Fruit fly (Drosophila melanogaster) whole organism, wandering third instar larva: Measurements from ENCODE around the gene Rpn11.
A peak's percentile ranks its signal among the peaks of the same experiment; 100 is the strongest.

Experiments
- Abd-B ChIP-seq: fragments of >200 bp; optimal IDR thresholded peaks from 2 replicates; lab custom pipeline; 2017; ENCODE audit warnings: missing biosample characterization, missing genetic modification characterization
- CG32264 ChIP-seq: fragments of 200-800 bp; sonication (Bioruptor generic); optimal IDR thresholded peaks from 2 replicates; lab custom pipeline; 2016; ENCODE audit warnings: missing biosample characterization, missing genetic modification characterization
- CG9705 ChIP-seq: fragments of 200-800 bp; sonication (Bioruptor generic); optimal IDR thresholded peaks from 2 replicates; lab custom pipeline; 2018; ENCODE audit warnings: missing biosample characterization, mild to moderate bottlenecking, missing genetic modification characterization
- CrebA ChIP-seq: fragments of 200-800 bp; sonication (Bioruptor generic); optimal IDR thresholded peaks from 2 replicates; lab custom pipeline; 2016; ENCODE audit warnings: missing biosample characterization, mild to moderate bottlenecking, missing genetic modification characterization, borderline replicate concordance
- Dfd ChIP-seq: fragments of >200 bp; optimal IDR thresholded peaks from 2 replicates; lab custom pipeline; 2017; ENCODE audit warnings: missing biosample characterization, missing genetic modification characterization
- Dif ChIP-seq: fragments of 200-275, 200-300 bp; sonication (Bioruptor generic); optimal IDR thresholded peaks from 2 replicates; lab custom pipeline; 2018; ENCODE audit warnings: missing biosample characterization, missing genetic modification characterization; ENCODE audit not compliant: partially characterized antibody
- GATAd ChIP-seq: sonication (Bioruptor generic); optimal IDR thresholded peaks from 2 replicates; lab custom pipeline; 2016; ENCODE audit warnings: missing biosample characterization, missing genetic modification characterization
- HLH106 ChIP-seq: fragments of 200-800 bp; optimal IDR thresholded peaks from 3 replicates; lab custom pipeline; 2019; ENCODE audit warnings: missing biosample characterization, mild to moderate bottlenecking, missing genetic modification characterization, moderate library complexity
- Hnf4 ChIP-seq: fragments of 200-800 bp; sonication (Bioruptor generic); optimal IDR thresholded peaks from 2 replicates; lab custom pipeline; 2016; ENCODE audit warnings: missing biosample characterization, mild to moderate bottlenecking, missing genetic modification characterization
- Hr78 ChIP-seq: fragments of >200 bp; optimal IDR thresholded peaks from 2 replicates; lab custom pipeline; 2017; ENCODE audit warnings: missing biosample characterization, missing genetic modification characterization
- Hr83 ChIP-seq: fragments of 200-300 bp; sonication (Bioruptor generic); optimal IDR thresholded peaks from 2 replicates; lab custom pipeline; 2016; ENCODE audit warnings: missing biosample characterization, mild to moderate bottlenecking, missing genetic modification characterization, moderate library complexity; ENCODE audit not compliant: poor library complexity, severe bottlenecking
- Jra ChIP-seq: sonication (Bioruptor generic); optimal IDR thresholded peaks from 2 replicates; lab custom pipeline; 2016; ENCODE audit warnings: missing biosample characterization, missing genetic modification characterization
- Mio ChIP-seq: sonication (Bioruptor generic); optimal IDR thresholded peaks from 2 replicates; lab custom pipeline; 2016; ENCODE audit warnings: missing biosample characterization, missing genetic modification characterization
- Myc ChIP-seq: fragments of >200 bp; optimal IDR thresholded peaks from 2 replicates; lab custom pipeline; 2017
- N ChIP-seq: fragments of >200 bp; optimal IDR thresholded peaks from 2 replicates; lab custom pipeline; 2018; ENCODE audit warnings: missing biosample characterization, missing external identifiers, missing genetic modification characterization
- OdsH ChIP-seq: fragments of 200-800 bp; sonication (Bioruptor generic); optimal IDR thresholded peaks from 2 replicates; lab custom pipeline; 2016; ENCODE audit warnings: missing biosample characterization, mild to moderate bottlenecking, missing genetic modification characterization
- Rel ChIP-seq, 2 experiments: fragments of 200-800 bp; sonication (Bioruptor generic) in 1 of 2; optimal IDR thresholded peaks; 2 replicates in 1 of 2; 3 replicates in 1 of 2; lab custom pipeline; 2016 to 2019; ENCODE audit warnings: mild to moderate bottlenecking in 2 of 2, missing biosample characterization in 2 of 2, missing genetic modification characterization in 2 of 2, moderate library complexity in 1 of 2
- Sp1 ChIP-seq: fragments of 200-800 bp; sonication (Bioruptor generic); optimal IDR thresholded peaks from 3 replicates; lab custom pipeline; 2019; ENCODE audit warnings: missing biosample characterization, mild to moderate bottlenecking, missing genetic modification characterization, moderate library complexity
- Vsx2 ChIP-seq: fragments of 200-300, 225-300 bp; sonication (Bioruptor generic); optimal IDR thresholded peaks from 2 replicates; lab custom pipeline; 2018; ENCODE audit warnings: missing biosample characterization, missing genetic modification characterization; ENCODE audit not compliant: partially characterized antibody
- br ChIP-seq: fragments of 200-800 bp; sonication (Bioruptor generic); optimal IDR thresholded peaks from 2 replicates; lab custom pipeline; 2016; ENCODE audit warnings: missing biosample characterization, missing genetic modification characterization
- brk ChIP-seq: fragments of 200-800 bp; sonication (Bioruptor generic); optimal IDR thresholded peaks from 2 replicates; lab custom pipeline; 2016; ENCODE audit warnings: missing biosample characterization, mild to moderate bottlenecking, missing genetic modification characterization
- dl ChIP-seq, 2 experiments: fragments of 175-275, 200-275 bp in 1 of 2; fragments of 200-275 bp in 1 of 2; sonication (Bioruptor generic); optimal IDR thresholded peaks; lab custom pipeline; 2018; ENCODE audit warnings: mild to moderate bottlenecking in 2 of 2, missing biosample characterization in 2 of 2, missing genetic modification characterization in 2 of 2, moderate library complexity in 2 of 2; ENCODE audit not compliant: partially characterized antibody in 2 of 2, insufficient read depth in 1 of 2
- dmrt93B ChIP-seq: fragments of 200-800 bp; sonication (Bioruptor generic); optimal IDR thresholded peaks from 2 replicates; lab custom pipeline; 2018; ENCODE audit warnings: missing biosample characterization, mild to moderate bottlenecking, missing genetic modification characterization
- dsf ChIP-seq: sonication (Bioruptor generic); optimal IDR thresholded peaks from 2 replicates; lab custom pipeline; 2016; ENCODE audit warnings: missing biosample characterization, missing genetic modification characterization, borderline replicate concordance
- ey ChIP-seq: fragments of 200-800 bp; sonication (Bioruptor generic); optimal IDR thresholded peaks from 2 replicates; lab custom pipeline; 2016; ENCODE audit warnings: missing biosample characterization, missing genetic modification characterization
- foxo ChIP-seq, 2 experiments: fragments of 200-800 bp; sonication (Bioruptor generic); optimal IDR thresholded peaks; 2 replicates in 1 of 2; 3 replicates in 1 of 2; lab custom pipeline; 2016 to 2017; ENCODE audit warnings: missing biosample characterization in 2 of 2, missing genetic modification characterization in 2 of 2
- fru ChIP-seq: fragments of 200-800 bp; sonication (Bioruptor generic); optimal IDR thresholded peaks from 3 replicates; lab custom pipeline; 2016; ENCODE audit warnings: missing biosample characterization, mild to moderate bottlenecking, missing genetic modification characterization
- h ChIP-seq: fragments of 200-800 bp; sonication (Bioruptor generic); optimal IDR thresholded peaks from 3 replicates; lab custom pipeline; 2016; ENCODE audit warnings: missing biosample characterization, mild to moderate bottlenecking, missing genetic modification characterization
- jim ChIP-seq: fragments of 175-275, 200-325 bp; sonication (Bioruptor generic); optimal IDR thresholded peaks from 2 replicates; lab custom pipeline; 2016; ENCODE audit warnings: missing biosample characterization, mild to moderate bottlenecking, missing genetic modification characterization
- lola ChIP-seq: fragments of >200 bp; optimal IDR thresholded peaks from 2 replicates; lab custom pipeline; 2017; ENCODE audit warnings: missing biosample characterization, missing genetic modification characterization
- pan ChIP-seq: fragments of >200 bp; optimal IDR thresholded peaks from 2 replicates; lab custom pipeline; 2017
- psq ChIP-seq: fragments of 200-800 bp; sonication (Bioruptor generic); optimal IDR thresholded peaks from 3 replicates; lab custom pipeline; 2017; ENCODE audit warnings: missing biosample characterization, mild to moderate bottlenecking, missing genetic modification characterization, moderate library complexity
- rgr ChIP-seq: fragments of 200-800 bp; sonication (Bioruptor generic); optimal IDR thresholded peaks from 3 replicates; lab custom pipeline; 2016; ENCODE audit warnings: missing biosample characterization, mild to moderate bottlenecking, missing genetic modification characterization
- sage ChIP-seq: fragments of 200-800 bp; sonication (Bioruptor generic); optimal IDR thresholded peaks from 2 replicates; lab custom pipeline; 2016; ENCODE audit warnings: missing biosample characterization, mild to moderate bottlenecking, missing genetic modification characterization
- sv ChIP-seq: fragments of 200-800 bp; sonication (Bioruptor generic); optimal IDR thresholded peaks from 3 replicates; lab custom pipeline; 2016; ENCODE audit warnings: missing biosample characterization, missing genetic modification characterization
- tai ChIP-seq: sonication (Bioruptor generic); optimal IDR thresholded peaks from 2 replicates; lab custom pipeline; 2016; ENCODE audit warnings: missing biosample characterization, missing genetic modification characterization
- usp ChIP-seq: fragments of >200 bp; optimal IDR thresholded peaks from 2 replicates; lab custom pipeline; 2017; ENCODE audit warnings: missing biosample characterization, missing genetic modification characterization
- woc ChIP-seq: sonication (Bioruptor generic); optimal IDR thresholded peaks from 2 replicates; lab custom pipeline; 2016; ENCODE audit warnings: missing biosample characterization, mild to moderate bottlenecking, missing genetic modification characterization

The Rpn11 gene

dm6 chr2L:5052367-5052914 lies 7.1 kb downstream of the Rpn11 start, which contains the start of gene senju:
TSS of gene senju (plus strand) at chr2L:5052843.
- TF ChIP-seq Dif (GFP tag; lab: Kevin White, UChicago) (no peak), Abd-B (GFP tag; lab: Kevin White, UChicago) (no peak), Sp1 (GFP tag; lab: Kevin White, UChicago) (peak; percentile 79), pan (lab: Kevin White, UChicago) (no peak), lola (GFP tag; lab: Kevin White, UChicago) (no peak), fru (GFP tag; lab: Kevin White, UChicago) (peak; percentile 90), dsf (GFP tag; lab: Kevin White, UChicago) (peak; percentile 73), dl (GFP tag; optimal IDR thresholded peaks at IDR 0.05; lab: Kevin White, UChicago; ENCODE audit: insufficient read depth in 1 of 2, partially characterized antibody in 2 of 2) (no peak), Mio (GFP tag; lab: Kevin White, UChicago) (peak; percentile 53), br (GFP tag; lab: Kevin White, UChicago) (peak; percentile 93), jim (GFP tag; lab: Kevin White, UChicago) (peak; percentile 43), CG32264 (GFP tag; lab: Kevin White, UChicago) (peak; percentile 25), sage (GFP tag; lab: Kevin White, UChicago) (no peak), Rel (GFP tag; optimal IDR thresholded peaks at IDR 0.05; lab: Kevin White, UChicago) (no peak), Rel (tag; optimal IDR thresholded peaks at IDR 0.05; lab: Kevin White, UChicago) (peak; percentile 98), dmrt93B (peak; percentile 57), tai (GFP tag; lab: Kevin White, UChicago) (no peak), CG9705 (peak; percentile 67), Dfd (GFP tag; lab: Kevin White, UChicago) (no peak), h (GFP tag; lab: Kevin White, UChicago) (peak; percentile 93), Hnf4 (GFP tag; lab: Kevin White, UChicago) (peak; percentile 91), ey (peak; percentile 92), usp (GFP tag; lab: Kevin White, UChicago) (no peak), psq (peak; percentile 82), Jra (GFP tag; lab: Kevin White, UChicago) (peak; percentile 91), Hr83 (GFP tag; lab: Kevin White, UChicago) (peak; percentile 95), rgr (GFP tag; lab: Kevin White, UChicago) (peak; percentile 90), foxo (GFP tag; optimal IDR thresholded peaks at IDR 0.05; lab: Kevin White, UChicago) (peak in 1 of 2 experiments; percentile 92), brk (GFP tag; lab: Kevin White, UChicago) (no peak), sv (GFP tag; lab: Kevin White, UChicago) (peak; percentile 75), GATAd (GFP tag; lab: Kevin White, UChicago) (no peak), OdsH (GFP tag; lab: Kevin White, UChicago) (peak; percentile 89), N (GFP tag; lab: Kevin White, UChicago) (no peak), HLH106 (tag; lab: Kevin White, UChicago) (peak; percentile 59), Vsx2 (GFP tag; lab: Kevin White, UChicago) (no peak), Hr78 (no peak), woc (GFP tag; lab: Kevin White, UChicago) (no peak), CrebA (GFP tag; lab: Kevin White, UChicago) (no peak), Myc (peak; percentile 57)

dm6 chr2L:5050825-5051224 lies 8.8 kb downstream of the Rpn11 start, which contains the start of gene CG9121:
TSS of gene CG9121 (minus strand) at chr2L:5051062.
- TF ChIP-seq sage (GFP tag; lab: Kevin White, UChicago) (no peak), Vsx2 (GFP tag; lab: Kevin White, UChicago) (no peak), HLH106 (tag; lab: Kevin White, UChicago) (no peak), CG32264 (GFP tag; lab: Kevin White, UChicago) (no peak), Hnf4 (GFP tag; lab: Kevin White, UChicago) (no peak), Rel (GFP tag; optimal IDR thresholded peaks at IDR 0.05; lab: Kevin White, UChicago) (no peak), Rel (tag; optimal IDR thresholded peaks at IDR 0.05; lab: Kevin White, UChicago) (no peak), brk (GFP tag; lab: Kevin White, UChicago) (no peak)
